Fruit fly (Drosophila melanogaster) whole organism, adult: ENCODE data around the gene mnd.

Source experiments
- cnc ChIP-seq, 2 experiments: fragments of >200 bp; optimal IDR thresholded peaks; 2 replicates each; lab custom pipeline; 2017
- pad ChIP-seq: fragments of 200-800 bp; sonication (Bioruptor generic); optimal IDR thresholded peaks from 3 replicates; lab custom pipeline; 2017; ENCODE audit warnings: missing biosample characterization, missing genetic modification characterization, mild to moderate bottlenecking, moderate library complexity, missing genetic modification reagents

dm6 chr3L:14979332-14979731 is 5.6 kb upstream of the mnd start, which contains the start of gene CG3349:
- no peak for TF ChIP-seq pad (GFP tag; lab: Kevin White, UChicago)
- TF ChIP-seq cnc (optimal IDR thresholded peaks at IDR 0.05; lab: Kevin White, UChicago): no peak
